Worm (Caenorhabditis elegans): ENCODE results near the gene C06A8.6.
A peak's percentile ranks its signal among the peaks of the same experiment; 100 is the strongest.

The C06A8.6 gene

ce11 chrII:7794222-7794621 is 21.9 kb downstream of the C06A8.6 start, which contains the start of gene glr-4:
Gene glr-4 (minus strand): TSS chrII:7794322.
- TF ChIP-seq ztf-4 (tag; optimal IDR thresholded peaks at IDR 0.05), result no peak

DNA sequence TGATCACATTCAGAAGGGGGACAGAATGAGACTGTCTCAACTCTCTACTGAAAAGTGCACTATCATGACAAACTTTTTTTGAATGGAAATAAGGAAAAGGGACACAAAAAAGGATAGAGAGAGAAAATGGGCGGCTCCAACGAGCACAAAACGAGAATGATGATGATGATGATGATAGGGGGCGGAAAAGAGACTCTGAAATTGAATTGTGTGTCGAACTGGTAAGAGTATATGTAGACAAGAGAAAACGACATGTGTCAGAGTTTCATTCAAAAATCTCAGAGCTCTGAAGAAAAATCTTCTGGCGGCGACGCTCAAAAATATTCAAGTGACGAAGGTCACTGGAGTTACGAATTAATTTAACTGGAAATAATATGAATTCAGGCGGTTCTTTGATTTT is 23.0 kb downstream of the C06A8.6 start:
- TF ChIP-seq zag-1 (tag; optimal IDR thresholded peaks at IDR 0.05) (no peak), F13H6.1 (tag; optimal IDR thresholded peaks at IDR 0.05) (no peak), elt-3 (tag; optimal IDR thresholded peaks at IDR 0.05) (no peak), nhr-11 (tag; optimal IDR thresholded peaks at IDR 0.05) (no peak), ZK546.5 (tag; optimal IDR thresholded peaks at IDR 0.05) (no peak), ztf-11 (tag; optimal IDR thresholded peaks at IDR 0.05) (no peak)

ce11 chrII:7801255-7801654 is 29.0 kb downstream of the C06A8.6 start:
- TF ChIP-seq peb-1 (tag; optimal IDR thresholded peaks at IDR 0.05) (no peak), unc-39 (tag; optimal IDR thresholded peaks at IDR 0.05) (no peak), fos-1 (tag; optimal IDR thresholded peaks at IDR 0.05) (peak; percentile 17)

DNA sequence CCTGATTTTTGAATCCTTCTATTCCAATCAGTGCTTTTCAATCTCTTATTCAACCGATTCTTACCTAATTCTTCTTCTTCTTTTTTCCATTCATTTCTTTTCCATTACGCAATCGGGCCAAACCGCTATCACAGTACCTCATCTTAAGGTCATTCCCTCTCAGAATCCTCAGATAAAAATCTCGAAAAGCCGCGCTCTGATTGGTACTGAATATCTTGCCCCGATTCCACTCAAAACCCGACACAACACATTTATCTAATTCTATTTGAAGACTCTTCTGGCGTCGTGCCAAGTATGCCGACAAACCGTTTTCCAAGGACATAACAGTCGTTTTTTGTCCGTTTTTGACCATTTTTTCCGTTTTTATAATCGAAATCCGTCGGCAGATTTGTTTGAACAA is 29.6 kb downstream of the C06A8.6 start:
- peak; percentile 16 for TF ChIP-seq nhr-25 (tag; optimal IDR thresholded peaks at IDR 0.05)
- no peak for TF ChIP-seq alr-1 (tag; optimal IDR thresholded peaks at IDR 0.05)
- TF ChIP-seq sma-3 (GFP tag; optimal IDR thresholded peaks at IDR 0.05), result no peak
- no peak for TF ChIP-seq skn-1 (tag; optimal IDR thresholded peaks at IDR 0.05)
- no peak for TF ChIP-seq nhr-21 (tag; optimal IDR thresholded peaks at IDR 0.05)
- no peak for TF ChIP-seq ZK546.5 (tag; optimal IDR thresholded peaks at IDR 0.05)
- TF ChIP-seq mab-5 (tag; optimal IDR thresholded peaks at IDR 0.05), result no peak
- no peak for TF ChIP-seq ama-1 (optimal IDR thresholded peaks at IDR 0.05)
- TF ChIP-seq lin-13 (GFP tag; optimal IDR thresholded peaks at IDR 0.05), result no peak
- TF ChIP-seq ztf-11 (tag; optimal IDR thresholded peaks at IDR 0.05), result no peak
- TF ChIP-seq nhr-12 (tag; optimal IDR thresholded peaks at IDR 0.05), result no peak
- TF ChIP-seq lsy-2 (tag; optimal IDR thresholded peaks at IDR 0.05), result no peak
- no peak for TF ChIP-seq lin-11 (tag; optimal IDR thresholded peaks at IDR 0.05)
- TF ChIP-seq nhr-237 (tag; optimal IDR thresholded peaks at IDR 0.05), result no peak
- peak; percentile 98 for TF ChIP-seq ceh-16 (tag; optimal IDR thresholded peaks at IDR 0.05)
- no peak for TF ChIP-seq mbf-1 (tag; optimal IDR thresholded peaks at IDR 0.05)
- TF ChIP-seq sma-9 (GFP tag; optimal IDR thresholded peaks at IDR 0.05), result peak; percentile 51
- no peak for TF ChIP-seq sma-9 (tag; optimal IDR thresholded peaks at IDR 0.05)
- TF ChIP-seq egl-27 (tag; optimal IDR thresholded peaks at IDR 0.05), result peak; percentile 3
- peak; percentile 82 for TF ChIP-seq elt-1 (tag; optimal IDR thresholded peaks at IDR 0.05)
- TF ChIP-seq aly-2 (tag; optimal IDR thresholded peaks at IDR 0.05), result no peak
- TF ChIP-seq C34F6.9 (tag; optimal IDR thresholded peaks at IDR 0.05), result no peak
- TF ChIP-seq ceh-82 (tag; optimal IDR thresholded peaks at IDR 0.05), result no peak

DNA sequence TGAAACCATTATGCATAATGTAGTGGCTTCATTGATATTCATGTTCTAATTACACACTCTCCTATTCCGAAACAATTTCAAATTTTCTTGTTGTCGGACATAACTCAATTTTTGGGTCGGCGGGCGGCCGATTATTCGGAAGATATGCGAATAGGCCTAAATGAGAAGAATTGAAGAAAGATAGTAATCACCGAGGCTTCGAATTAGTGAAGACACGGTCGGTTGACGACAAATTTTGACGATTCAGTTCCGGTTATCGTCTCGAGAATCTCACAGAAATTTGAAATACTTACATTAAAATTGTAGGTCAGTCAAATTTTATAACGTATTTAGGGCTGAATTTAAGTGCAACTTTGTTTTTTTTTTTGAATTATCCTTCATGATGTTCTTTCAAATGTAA is 30.9 kb downstream of the C06A8.6 start:
- TF ChIP-seq ceh-16 (tag; optimal IDR thresholded peaks at IDR 0.05) (peak; percentile 85), mdl-1 (tag; optimal IDR thresholded peaks at IDR 0.05) (no peak), Y55F3AM.14 (GFP tag; optimal IDR thresholded peaks at IDR 0.05) (no peak), nhr-25 (tag; optimal IDR thresholded peaks at IDR 0.05) (peak; percentile 8), elt-1 (tag; optimal IDR thresholded peaks at IDR 0.05) (peak; percentile 17)

DNA sequence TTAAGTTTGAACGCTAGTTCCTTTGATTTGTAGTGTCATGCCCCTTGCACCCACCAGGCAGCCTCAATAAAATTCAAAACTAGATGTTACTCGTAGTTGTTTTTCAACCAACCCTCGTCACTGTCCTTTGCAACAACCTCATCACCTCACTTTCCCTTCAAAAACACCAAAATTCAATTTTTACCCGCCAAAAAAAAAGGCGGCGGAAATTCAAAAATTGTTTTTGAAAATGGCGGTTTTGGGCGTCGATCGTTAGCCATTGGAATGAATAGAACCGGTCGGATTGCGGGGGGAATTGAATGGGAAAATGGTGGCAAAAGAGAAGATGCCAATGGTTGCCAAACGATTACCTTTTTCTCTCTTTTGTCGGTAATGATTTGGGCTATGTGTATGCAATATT is 33.8 kb downstream of the C06A8.6 start:
- TF ChIP-seq ztf-4 (tag; optimal IDR thresholded peaks at IDR 0.05), result no peak
- no peak for TF ChIP-seq unc-55 (GFP tag; optimal IDR thresholded peaks at IDR 0.05)
- TF ChIP-seq ceh-16 (tag; optimal IDR thresholded peaks at IDR 0.05), result no peak
- no peak for TF ChIP-seq snpc-4 (tag; optimal IDR thresholded peaks at IDR 0.05)
- TF ChIP-seq F13H6.1 (tag; optimal IDR thresholded peaks at IDR 0.05), result no peak
- no peak for TF ChIP-seq nhr-21 (tag; optimal IDR thresholded peaks at IDR 0.05)
- no peak for TF ChIP-seq R02D3.7 (tag; optimal IDR thresholded peaks at IDR 0.05)
- TF ChIP-seq sma-9 (GFP tag; optimal IDR thresholded peaks at IDR 0.05), result no peak
- no peak for TF ChIP-seq sma-9 (tag; optimal IDR thresholded peaks at IDR 0.05)
- no peak for TF ChIP-seq mab-5 (tag; optimal IDR thresholded peaks at IDR 0.05)
- no peak for TF ChIP-seq ceh-82 (tag; optimal IDR thresholded peaks at IDR 0.05)

Data from whole organism, L2 larva.